Worm (Caenorhabditis elegans) whole organism, L1 larva: Measurements from ENCODE around the gene R02D5.24.

Experiments
- ama-1 ChIP-seq: fragments of 150-350 bp; optimal IDR thresholded peaks from 2 replicates; lab custom pipeline; 2014
- dsc-1 ChIP-seq: sonication (generic microtip); optimal IDR thresholded peaks from 2 replicates; lab custom pipeline; 2016; ENCODE audit warnings: mild to moderate bottlenecking, missing genetic modification characterization, missing compliant biosample characterization
- elt-3 ChIP-seq, 6 experiments: fragments of 150-350 bp in 1 of 6; sonication (generic microtip); optimal IDR thresholded peaks; 2 replicates each; lab custom pipeline; 2017 to 2018; ENCODE audit warnings: missing biosample characterization in 6 of 6, missing genetic modification characterization in 6 of 6, inconsistent platforms in 1 of 6
- fkh-10 ChIP-seq: sonication (generic microtip); optimal IDR thresholded peaks from 2 replicates; lab custom pipeline; 2017; ENCODE audit warnings: missing biosample characterization, missing genetic modification reagents, missing genetic modification characterization
- lin-35 ChIP-seq, 2 experiments: fragments of 150-350 bp; optimal IDR thresholded peaks; 2 replicates each; lab custom pipeline; 2014; ENCODE audit warnings: missing biosample characterization in 2 of 2, missing genetic modification characterization in 2 of 2, missing genetic modification reagents in 2 of 2
- mab-9 ChIP-seq: fragments of 200-800 bp; sonication (Bioruptor generic); IDR thresholded peaks from 2 replicates; pipeline ENCODE4 v1.3.6; 2022; ENCODE audit warnings: missing genetic modification reagents, missing genetic modification characterization, missing compliant biosample characterization
- nhr-76 ChIP-seq: sonication (generic microtip); optimal IDR thresholded peaks from 2 replicates; lab custom pipeline; 2017; ENCODE audit warnings: missing biosample characterization, missing genetic modification characterization
- xbp-1 ChIP-seq: sonication (generic microtip); optimal IDR thresholded peaks from 2 replicates; lab custom pipeline; 2016; ENCODE audit warnings: missing genetic modification characterization, missing compliant biosample characterization
- ztf-11 ChIP-seq, 2 experiments: sonication (generic microtip); optimal IDR thresholded peaks; 2 replicates each; lab custom pipeline; 2016 to 2017; ENCODE audit warnings: missing genetic modification characterization in 2 of 2, missing biosample characterization in 1 of 2, missing compliant biosample characterization in 1 of 2

- TF ChIP-seq elt-3 (tag; optimal IDR thresholded peaks at IDR 0.05; lab: Kevin White, UChicago), result no peak
- TF ChIP-seq nhr-76 (tag; lab: Kevin White, UChicago), result no peak
- TF ChIP-seq lin-35 (GFP tag; optimal IDR thresholded peaks at IDR 0.05; lab: Kevin White, UChicago), result no peak
- TF ChIP-seq xbp-1 (tag; lab: Kevin White, UChicago), result no peak
- TF ChIP-seq mab-9 (GFP tag; lab: Robert Waterston, UW), result no peak
- no peak for TF ChIP-seq fkh-10 (GFP tag; lab: Kevin White, UChicago)
- TF ChIP-seq ama-1 (lab: Kevin White, UChicago), result no peak
- no peak for TF ChIP-seq dsc-1 (tag; lab: Kevin White, UChicago)
- no peak for TF ChIP-seq ztf-11 (tag; optimal IDR thresholded peaks at IDR 0.05; lab: Kevin White, UChicago)
Measured at ce11 chrV:14508005-14508521, 6.9 kb downstream of the R02D5.24 start, which contains the start of gene R02D5.1.
